Fruit fly (Drosophila melanogaster) whole organism, embryonic: ENCODE measurements around the gene CG10383.

ENCODE experiments used
- Abd-B ChIP-seq: fragments of 200-800 bp; sonication (Bioruptor generic); optimal IDR thresholded peaks from 2 replicates; lab custom pipeline; 2018; ENCODE audit warnings: missing biosample characterization, mild to moderate bottlenecking, missing genetic modification characterization, moderate library complexity
- Antp ChIP-seq: fragments of 200-800 bp; sonication (Bioruptor generic); optimal IDR thresholded peaks from 3 replicates; lab custom pipeline; 2016; ENCODE audit warnings: missing biosample characterization, missing genetic modification characterization
- Asciz ChIP-seq: fragments of 200-800 bp; sonication (Bioruptor generic); optimal IDR thresholded peaks from 2 replicates; lab custom pipeline; 2017; ENCODE audit warnings: missing biosample characterization, mild to moderate bottlenecking, missing genetic modification characterization, missing genetic modification reagents
- CG10654 ChIP-seq: fragments of 200-800 bp; sonication (Bioruptor generic); optimal IDR thresholded peaks from 2 replicates; lab custom pipeline; 2016; ENCODE audit warnings: missing biosample characterization, missing genetic modification characterization
- CG13296 ChIP-seq: fragments of 200-800 bp; sonication (Bioruptor generic); optimal IDR thresholded peaks from 3 replicates; lab custom pipeline; 2018; ENCODE audit warnings: missing biosample characterization, mild to moderate bottlenecking, missing genetic modification characterization
- CG13624 ChIP-seq: fragments of 200-800 bp; sonication (Bioruptor generic); optimal IDR thresholded peaks from 2 replicates; lab custom pipeline; 2016; ENCODE audit warnings: missing biosample characterization, missing genetic modification characterization
- CG1602 ChIP-seq: fragments of 200-800 bp; sonication (Bioruptor generic); optimal IDR thresholded peaks from 3 replicates; lab custom pipeline; 2016; ENCODE audit warnings: missing biosample characterization, missing genetic modification characterization
- CG17829 ChIP-seq: fragments of 200-800 bp; optimal IDR thresholded peaks from 2 replicates; lab custom pipeline; 2019; ENCODE audit warnings: missing biosample characterization, mild to moderate bottlenecking, missing genetic modification characterization, moderate library complexity
- CG18764 ChIP-seq: fragments of 200-800 bp; sonication (Bioruptor generic); optimal IDR thresholded peaks from 3 replicates; lab custom pipeline; 2016; ENCODE audit warnings: missing biosample characterization, missing genetic modification characterization
- CG31365 ChIP-seq: fragments of 200-800 bp; sonication (Bioruptor generic); optimal IDR thresholded peaks from 2 replicates; lab custom pipeline; 2018; ENCODE audit warnings: missing biosample characterization, mild to moderate bottlenecking, missing genetic modification characterization
- CG4617 ChIP-seq: fragments of 200-800 bp; sonication (Bioruptor generic); optimal IDR thresholded peaks from 3 replicates; lab custom pipeline; 2016; ENCODE audit warnings: missing biosample characterization, missing genetic modification characterization, borderline replicate concordance
- CG4730 ChIP-seq: fragments of 200-800 bp; sonication (Bioruptor generic); IDR thresholded peaks from 2 replicates; pipeline ENCODE4 v1.3.6; 2022; ENCODE audit warnings: missing biosample characterization, missing genetic modification characterization
- CG6175 ChIP-seq: fragments of 200-800 bp; sonication (Bioruptor generic); IDR thresholded peaks from 3 replicates; pipeline ENCODE4 v1.3.6; 2022; ENCODE audit warnings: missing biosample characterization, missing genetic modification characterization
- CG6813 ChIP-seq: fragments of 200-800 bp; sonication (Bioruptor generic); optimal IDR thresholded peaks from 2 replicates; lab custom pipeline; 2017; ENCODE audit warnings: missing biosample characterization, missing genetic modification characterization, mild to moderate bottlenecking, moderate library complexity, missing genetic modification reagents
- CG7839 ChIP-seq: fragments of 200-800 bp; sonication (Bioruptor generic); optimal IDR thresholded peaks from 3 replicates; lab custom pipeline; 2018; ENCODE audit warnings: missing biosample characterization, mild to moderate bottlenecking, missing genetic modification characterization, moderate library complexity
- CG8388 ChIP-seq: fragments of 200-800 bp; sonication (Bioruptor generic); optimal IDR thresholded peaks from 2 replicates; lab custom pipeline; 2019; ENCODE audit warnings: missing biosample characterization, mild to moderate bottlenecking, missing genetic modification characterization, moderate library complexity
- Chrac-16 ChIP-seq: fragments of 200-800 bp; sonication (Bioruptor generic); optimal IDR thresholded peaks from 3 replicates; lab custom pipeline; 2016; ENCODE audit warnings: missing biosample characterization, missing genetic modification characterization
- CkIIα-i1 ChIP-seq: fragments of 200-800 bp; sonication (Bioruptor generic); IDR thresholded peaks from 2 replicates; pipeline ENCODE4 v1.3.6; 2022; ENCODE audit warnings: missing biosample characterization, missing genetic modification characterization
- D19A ChIP-seq: fragments of 200-800 bp; optimal IDR thresholded peaks from 3 replicates; lab custom pipeline; 2019; ENCODE audit warnings: missing biosample characterization, mild to moderate bottlenecking, missing genetic modification characterization, moderate library complexity
- Dbx ChIP-seq: fragments of 200-800 bp; sonication (Bioruptor generic); IDR thresholded peaks from 3 replicates; pipeline ENCODE4 v1.3.6; 2022; ENCODE audit warnings: missing biosample characterization, missing genetic modification characterization
- Doc3 ChIP-seq: fragments of 200-800 bp; sonication (Bioruptor generic); IDR thresholded peaks from 3 replicates; pipeline ENCODE4 v1.3.6; 2022; ENCODE audit warnings: missing biosample characterization, missing genetic modification characterization; ENCODE audit not compliant: partially characterized antibody
- Dp ChIP-seq: fragments of 200-800 bp; sonication (Bioruptor generic); optimal IDR thresholded peaks from 2 replicates; lab custom pipeline; 2018; ENCODE audit warnings: missing biosample characterization, mild to moderate bottlenecking, missing genetic modification characterization, moderate library complexity
- HLH54F ChIP-seq: fragments of 200-800 bp; sonication (Bioruptor generic); optimal IDR thresholded peaks from 3 replicates; lab custom pipeline; 2016; ENCODE audit warnings: missing biosample characterization, missing genetic modification characterization
- Hsf ChIP-seq: fragments of 200-800 bp; sonication (Bioruptor generic); optimal IDR thresholded peaks from 3 replicates; lab custom pipeline; 2016; ENCODE audit warnings: missing biosample characterization, missing genetic modification characterization
- Ravus ChIP-seq: fragments of 200-800 bp; sonication (Bioruptor generic); IDR thresholded peaks from 2 replicates; pipeline ENCODE4 v1.3.6; 2022; ENCODE audit warnings: missing biosample characterization, missing genetic modification characterization
- Side ChIP-seq: fragments of 200-800 bp; sonication (Bioruptor generic); optimal IDR thresholded peaks from 2 replicates; lab custom pipeline; 2016; ENCODE audit warnings: missing biosample characterization, missing genetic modification characterization
- Sox102F ChIP-seq: fragments of 200-800 bp; sonication (Bioruptor generic); optimal IDR thresholded peaks from 2 replicates; lab custom pipeline; 2018; ENCODE audit warnings: missing biosample characterization, mild to moderate bottlenecking, missing genetic modification characterization, moderate library complexity
- Sry-β ChIP-seq: fragments of 200-800 bp; sonication (Bioruptor generic); optimal IDR thresholded peaks from 2 replicates; lab custom pipeline; 2018; ENCODE audit warnings: missing biosample characterization, mild to moderate bottlenecking, missing genetic modification characterization, moderate library complexity
- Sry-δ ChIP-seq: fragments of 200-800 bp; sonication (Bioruptor generic); optimal IDR thresholded peaks from 2 replicates; lab custom pipeline; 2016; ENCODE audit warnings: missing biosample characterization, missing genetic modification characterization
- ab ChIP-seq: fragments of 200-800 bp; sonication (Bioruptor generic); optimal IDR thresholded peaks from 2 replicates; lab custom pipeline; 2016; ENCODE audit warnings: missing biosample characterization, missing genetic modification characterization
- bcd ChIP-seq: fragments of 200-800 bp; sonication (Bioruptor generic); optimal IDR thresholded peaks from 2 replicates; lab custom pipeline; 2017; ENCODE audit warnings: missing biosample characterization, mild to moderate bottlenecking, missing genetic modification characterization
- da ChIP-seq: fragments of 200-800 bp; sonication (Bioruptor generic); optimal IDR thresholded peaks from 2 replicates; lab custom pipeline; 2016; ENCODE audit warnings: missing biosample characterization, missing genetic modification characterization
- dysf ChIP-seq: fragments of 200-800 bp; sonication (Bioruptor generic); IDR thresholded peaks from 3 replicates; pipeline ENCODE4 v1.3.6; 2022; ENCODE audit warnings: missing biosample characterization, missing genetic modification characterization
- ems ChIP-seq: fragments of 200-800 bp; sonication (Bioruptor generic); optimal IDR thresholded peaks from 3 replicates; lab custom pipeline; 2016; ENCODE audit warnings: missing biosample characterization, missing genetic modification characterization
- org-1 ChIP-seq: fragments of 200-800 bp; sonication (Bioruptor generic); optimal IDR thresholded peaks from 2 replicates; lab custom pipeline; 2017; ENCODE audit warnings: missing biosample characterization, missing genetic modification characterization
- peb ChIP-seq: fragments of 200-800 bp; sonication (Bioruptor generic); IDR thresholded peaks from 2 replicates; pipeline ENCODE4 v1.3.6; 2022; ENCODE audit warnings: missing biosample characterization, missing genetic modification characterization
- prd ChIP-seq, 3 experiments: fragments of >200 bp in 2 of 3; fragments of 200-800 bp in 1 of 3; sonication (Bioruptor generic) in 1 of 3; optimal IDR thresholded peaks in 2 of 3; IDR thresholded peaks in 1 of 3; 2 replicates in 2 of 3; 3 replicates in 1 of 3; pipeline versions ENCODE4 v1.3.6 to Lab custom; 2017 to 2022; ENCODE audit warnings: missing biosample characterization in 1 of 3, missing genetic modification characterization in 1 of 3
- pzg ChIP-seq: fragments of 200-800 bp; sonication (Bioruptor generic); optimal IDR thresholded peaks from 3 replicates; lab custom pipeline; 2018; ENCODE audit warnings: missing biosample characterization, mild to moderate bottlenecking, missing genetic modification characterization, moderate library complexity
- tx ChIP-seq: fragments of 200-800 bp; sonication (Bioruptor generic); optimal IDR thresholded peaks from 2 replicates; lab custom pipeline; 2016; ENCODE audit warnings: missing biosample characterization, missing genetic modification characterization
- vnd ChIP-seq: fragments of 200-800 bp; sonication (Bioruptor generic); IDR thresholded peaks from 3 replicates; pipeline ENCODE4 v1.3.6; 2022; ENCODE audit warnings: missing biosample characterization, missing genetic modification characterization; ENCODE audit not compliant: partially characterized antibody
- vvl ChIP-seq: fragments of 200-800 bp; sonication (Bioruptor generic); IDR thresholded peaks from 2 replicates; pipeline ENCODE4 v1.3.6; 2022; ENCODE audit warnings: missing biosample characterization, missing genetic modification characterization
- zfh1 ChIP-seq: fragments of 200-800 bp; sonication (Bioruptor generic); IDR thresholded peaks from 3 replicates; pipeline ENCODE4 v1.3.6; 2022; ENCODE audit warnings: missing biosample characterization, missing genetic modification characterization

CG10383 gene

DNA sequence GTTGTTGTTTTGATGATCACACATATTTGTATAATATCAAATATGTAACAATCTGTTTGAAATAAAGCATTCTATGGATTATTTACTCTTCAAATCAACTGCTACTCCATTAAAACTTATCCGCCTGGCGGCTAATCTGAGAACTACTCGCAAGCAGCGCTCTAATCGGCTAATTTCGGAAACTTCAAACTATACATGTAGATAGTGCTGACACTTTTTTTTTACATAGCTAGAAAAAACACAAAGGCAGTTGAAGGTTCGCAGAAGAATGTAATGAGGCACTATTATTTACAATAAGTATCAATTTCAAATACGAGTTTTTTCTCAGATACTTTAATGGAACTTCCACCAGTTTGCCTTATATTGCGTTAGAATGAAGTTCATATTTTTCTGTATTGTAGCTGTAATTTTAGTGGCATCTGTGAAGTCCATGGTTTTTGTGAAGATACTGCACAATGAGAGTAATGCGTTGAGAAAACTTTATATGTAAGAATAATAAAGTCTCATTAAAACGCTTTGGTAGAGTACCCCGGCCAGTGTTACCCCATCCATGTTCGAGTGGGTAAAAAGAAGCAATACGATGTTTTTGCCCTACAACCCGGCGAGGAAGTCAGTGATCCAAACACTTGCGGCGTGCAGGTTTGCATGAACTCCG, 29.3 kb downstream of the CG10383 start (continued):
- TF ChIP-seq vnd (GFP tag; lab: Robert Waterston, UW) (0 out of 3 replicates have a peak, but pooled peaks have one; percentile 25), dysf (GFP tag; lab: Robert Waterston, UW) (peak; percentile 61; the same call in 2 of the 3 replicates), CkIIα-i1 (GFP tag; lab: Robert Waterston, UW) (no peak), da (peak; percentile 25), peb (no peak), CG18764 (GFP tag; lab: Kevin White, UChicago) (peak; percentile 23), CG6813 (GFP tag; lab: Kevin White, UChicago) (peak; percentile 13), Dp (GFP tag; lab: Kevin White, UChicago) (peak; percentile 24), CG7839 (no peak), CG4617 (GFP tag; lab: Kevin White, UChicago) (peak; percentile 9), CG13624 (GFP tag; lab: Kevin White, UChicago) (peak; percentile 64), bcd (GFP tag; lab: Kevin White, UChicago) (peak; percentile 61), CG17829 (tag; lab: Kevin White, UChicago) (peak; percentile 63), tx (peak; percentile 6), CG13296 (GFP tag; lab: Kevin White, UChicago) (no peak), Chrac-16 (peak; percentile 43), prd (optimal IDR thresholded peaks at IDR 0.05; lab: Kevin White, UChicago) (no peak), prd (GFP tag; IDR thresholded peaks at IDR 0.05; lab: Robert Waterston, UW) (peak; percentile 47; the same call in 2 of the 3 replicates), D19A (tag; lab: Kevin White, UChicago) (peak; percentile 39), Asciz (GFP tag; lab: Kevin White, UChicago) (no peak), Antp (GFP tag; lab: Kevin White, UChicago) (peak; percentile 46), vvl (GFP tag; lab: Robert Waterston, UW) (peak; percentile 47; the same call in 1 of the 2 replicates), CG1602 (peak; percentile 61), Sry-β (GFP tag; lab: Kevin White, UChicago) (peak; percentile 94), CG31365 (tag; lab: Kevin White, UChicago) (peak; percentile 8), ems (GFP tag; lab: Kevin White, UChicago) (peak; percentile 31), CG10654 (GFP tag; lab: Kevin White, UChicago) (peak; percentile 24), org-1 (GFP tag; lab: Kevin White, UChicago) (no peak), Hsf (GFP tag; lab: Kevin White, UChicago) (peak; percentile 62), Abd-B (peak; percentile 19), Sox102F (peak; percentile 57), Side (peak; percentile 36), HLH54F (peak; percentile 43), Dbx (GFP tag; lab: Robert Waterston, UW) (peak; percentile 71; the same call in 2 of the 3 replicates), Ravus (GFP tag; lab: Robert Waterston, UW) (no peak), ab (GFP tag; lab: Kevin White, UChicago) (no peak), Doc3 (GFP tag; lab: Robert Waterston, UW) (no peak), CG8388 (GFP tag; lab: Kevin White, UChicago) (no peak), CG4730 (GFP tag; lab: Robert Waterston, UW) (peak; percentile 55; the same call in 1 of the 2 replicates), Sry-δ (GFP tag; lab: Kevin White, UChicago) (peak; percentile 44), CG6175 (GFP tag; lab: Robert Waterston, UW) (no peak), pzg (GFP tag; lab: Kevin White, UChicago) (peak; percentile 5), zfh1 (GFP tag; lab: Robert Waterston, UW) (peak; percentile 71; the same call in 2 of the 3 replicates)
- TF ChIP-seq, all 482 proteins: peak for 184
